Fruit fly (Drosophila melanogaster) whole organism, larva: ENCODE measurements around the gene Nf-YA.

Experiments
- noc ChIP-seq: fragments of 200-800 bp; sonication (Bioruptor generic); optimal IDR thresholded peaks from 3 replicates; lab custom pipeline; 2019; ENCODE audit warnings: missing biosample characterization, mild to moderate bottlenecking, missing genetic modification characterization, moderate library complexity

Gene Nf-YA

DNA sequence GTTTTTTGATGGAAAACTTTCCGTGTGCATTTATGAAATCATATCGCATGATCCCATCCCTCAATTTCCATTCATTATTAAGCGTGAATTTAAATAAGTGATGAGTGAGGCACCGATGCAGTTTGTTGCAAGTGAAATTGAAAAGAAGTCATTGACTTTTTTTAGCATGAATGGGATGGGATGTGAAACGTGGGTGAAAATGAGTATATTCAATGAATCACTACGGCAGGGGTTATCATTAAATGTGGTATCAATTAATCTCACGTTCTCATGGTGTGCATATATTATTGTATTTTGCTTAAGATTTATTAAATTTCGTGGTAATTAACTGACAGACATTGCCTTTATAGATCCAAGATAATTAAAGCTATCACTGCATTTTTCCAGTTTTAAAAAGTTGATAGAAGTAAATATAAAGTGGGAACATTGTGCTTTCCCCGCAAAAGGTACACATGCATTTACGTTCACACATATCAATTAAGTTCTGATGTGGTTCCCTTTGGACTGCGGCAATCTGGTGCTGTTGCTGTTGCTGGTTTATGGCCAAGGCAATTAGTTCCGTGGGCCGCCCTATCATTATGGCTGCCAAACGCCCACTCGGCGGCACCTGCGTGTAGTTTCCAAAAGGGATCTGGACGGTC is 50.6 kb downstream of the Nf-YA start:
- TF ChIP-seq noc, result no peak
